Worm (Caenorhabditis elegans) whole organism, young adult: ENCODE measurements around the gene F45E1.1.

Experiments used
- B0019.2 ChIP-seq: fragments of 200-800 bp; sonication (Bioruptor generic); conservative IDR thresholded peaks from 2 replicates; pipeline ENCODE4 v1.3.6; 2022; ENCODE audit warnings: missing genetic modification reagents, missing genetic modification characterization, missing compliant biosample characterization
- B0261.1 ChIP-seq: sonication (generic microtip); optimal IDR thresholded peaks from 2 replicates; lab custom pipeline; 2016; ENCODE audit warnings: mild to moderate bottlenecking, missing genetic modification characterization, moderate library complexity, missing compliant biosample characterization
- D2030.7 ChIP-seq: fragments of 200-800 bp; sonication (Bioruptor generic); IDR thresholded peaks from 2 replicates; pipeline ENCODE4 v1.3.6; 2022; ENCODE audit warnings: missing genetic modification reagents, missing genetic modification characterization, missing compliant biosample characterization
- F10E7.11 ChIP-seq: sonication (generic microtip); optimal IDR thresholded peaks from 2 replicates; lab custom pipeline; 2017; ENCODE audit warnings: mild to moderate bottlenecking, missing genetic modification characterization, moderate library complexity, missing compliant biosample characterization
- F23B12.7 ChIP-seq: sonication (generic microtip); optimal IDR thresholded peaks from 2 replicates; lab custom pipeline; 2017; ENCODE audit warnings: missing genetic modification characterization, mild to moderate bottlenecking, missing compliant biosample characterization, antibody characterized with exemption, moderate library complexity; ENCODE audit not compliant: insufficient read depth
- F57A8.1 ChIP-seq: fragments of 200-800 bp; sonication (Bioruptor generic); optimal IDR thresholded peaks from 2 replicates; lab custom pipeline; 2018; ENCODE audit warnings: mild to moderate bottlenecking, missing genetic modification characterization, moderate library complexity, missing compliant biosample characterization
- F57C9.4 ChIP-seq: sonication (generic microtip); optimal IDR thresholded peaks from 2 replicates; lab custom pipeline; 2017; ENCODE audit warnings: mild to moderate bottlenecking, missing genetic modification characterization, missing compliant biosample characterization
- T26A5.8 ChIP-seq: sonication (generic microtip); optimal IDR thresholded peaks from 2 replicates; lab custom pipeline; 2016; ENCODE audit warnings: missing genetic modification characterization, missing compliant biosample characterization
- aptf-3 ChIP-seq: fragments of 200-800 bp; sonication (Bioruptor generic); IDR thresholded peaks from 2 replicates; pipeline ENCODE4 v1.3.6; 2022; ENCODE audit warnings: missing genetic modification characterization, missing compliant biosample characterization
- atf-7 ChIP-seq: sonication (generic microtip); optimal IDR thresholded peaks from 2 replicates; lab custom pipeline; 2017; ENCODE audit warnings: mild to moderate bottlenecking, missing genetic modification characterization, missing compliant biosample characterization
- athp-1 ChIP-seq: sonication (generic microtip); optimal IDR thresholded peaks from 2 replicates; lab custom pipeline; 2017; ENCODE audit warnings: mild to moderate bottlenecking, missing genetic modification characterization, missing compliant biosample characterization
- attf-6 ChIP-seq: fragments of 200-800 bp; sonication (Bioruptor generic); IDR thresholded peaks from 2 replicates; pipeline ENCODE4 v1.3.6; 2022; ENCODE audit warnings: missing genetic modification reagents, missing genetic modification characterization, missing compliant biosample characterization
- bed-2 ChIP-seq: fragments of 200-800 bp; sonication (Bioruptor generic); IDR thresholded peaks from 2 replicates; pipeline ENCODE4 v1.3.6; 2022; ENCODE audit warnings: missing genetic modification reagents, missing genetic modification characterization, missing compliant biosample characterization
- cebp-1 ChIP-seq, 2 experiments: fragments of 200-800 bp in 1 of 2; sonication (Bioruptor generic) in 1 of 2; sonication (generic microtip) in 1 of 2; IDR thresholded peaks in 1 of 2; optimal IDR thresholded peaks in 1 of 2; 2 replicates each; pipeline versions ENCODE4 v1.3.6 to Lab custom; 2017 to 2022; ENCODE audit warnings: missing compliant biosample characterization in 2 of 2, missing genetic modification characterization in 2 of 2, mild to moderate bottlenecking in 1 of 2, missing genetic modification reagents in 1 of 2, moderate library complexity in 1 of 2
- cebp-2 ChIP-seq: fragments of 200-800 bp; sonication (Bioruptor generic); IDR thresholded peaks from 2 replicates; pipeline ENCODE4 v1.3.6; 2022; ENCODE audit warnings: missing genetic modification characterization, missing compliant biosample characterization
- ceh-27 ChIP-seq: fragments of 200-800 bp; sonication (Bioruptor generic); optimal IDR thresholded peaks from 2 replicates; lab custom pipeline; 2018; ENCODE audit warnings: mild to moderate bottlenecking, missing genetic modification characterization, moderate library complexity, missing compliant biosample characterization
- die-1 ChIP-seq: sonication (generic microtip); optimal IDR thresholded peaks from 2 replicates; lab custom pipeline; 2016; ENCODE audit warnings: missing genotype, mild to moderate bottlenecking, missing genetic modification characterization, missing compliant biosample characterization
- ekl-4 ChIP-seq: fragments of 200-800 bp; sonication (Bioruptor generic); IDR thresholded peaks from 2 replicates; pipeline ENCODE4 v1.3.6; 2022; ENCODE audit warnings: missing genetic modification reagents, missing genetic modification characterization, missing compliant biosample characterization
- him-1 ChIP-seq: sonication (generic microtip); optimal IDR thresholded peaks from 2 replicates; lab custom pipeline; 2016; ENCODE audit warnings: missing genotype, missing genetic modification reagents, missing genetic modification characterization, missing compliant biosample characterization
- hmg-1.2 ChIP-seq: fragments of 200-800 bp; sonication (Bioruptor generic); IDR thresholded peaks from 2 replicates; pipeline ENCODE4 v1.3.6; 2022; ENCODE audit warnings: missing genetic modification reagents, missing genetic modification characterization, missing compliant biosample characterization
- hrde-1 ChIP-seq: sonication (generic microtip); optimal IDR thresholded peaks from 2 replicates; lab custom pipeline; 2016; ENCODE audit warnings: missing genetic modification characterization, mild to moderate bottlenecking, missing compliant biosample characterization, moderate library complexity, missing genotype, missing genetic modification reagents, borderline replicate concordance
- hsf-1 ChIP-seq: fragments of 200-800 bp; sonication (Bioruptor generic); IDR thresholded peaks from 2 replicates; pipeline ENCODE4 v1.3.6; 2022; ENCODE audit warnings: missing genetic modification reagents, missing genetic modification characterization, missing compliant biosample characterization
- let-607 ChIP-seq, 2 experiments: fragments of 200-800 bp in 1 of 2; sonication (Bioruptor generic) in 1 of 2; sonication (generic microtip) in 1 of 2; optimal IDR thresholded peaks; 2 replicates each; lab custom pipeline; 2016 to 2018; ENCODE audit warnings: mild to moderate bottlenecking in 2 of 2, missing compliant biosample characterization in 2 of 2, missing genetic modification characterization in 2 of 2, moderate library complexity in 2 of 2, missing genotype in 1 of 2
- lin-26 ChIP-seq: fragments of 200-800 bp; sonication (Bioruptor generic); IDR thresholded peaks from 2 replicates; pipeline ENCODE4 v1.3.6; 2022; ENCODE audit warnings: missing genetic modification reagents, missing genetic modification characterization, missing compliant biosample characterization
- lin-35 ChIP-seq, 3 experiments: fragments of 150-350 bp in 2 of 3; sonication (generic microtip) in 1 of 3; optimal IDR thresholded peaks; 2 replicates each; lab custom pipeline; 2014 to 2018; ENCODE audit warnings: missing biosample characterization in 3 of 3, missing genetic modification characterization in 3 of 3, missing genetic modification reagents in 3 of 3
- lin-40 ChIP-seq: sonication (generic microtip); optimal IDR thresholded peaks from 2 replicates; lab custom pipeline; 2016; ENCODE audit warnings: missing genetic modification characterization, mild to moderate bottlenecking, missing compliant biosample characterization, missing genotype, missing genetic modification reagents
- lsy-27 ChIP-seq: sonication (generic microtip); optimal IDR thresholded peaks from 2 replicates; lab custom pipeline; 2017; ENCODE audit warnings: missing genetic modification characterization, mild to moderate bottlenecking, missing compliant biosample characterization, antibody characterized with exemption, missing genotype, borderline replicate concordance; ENCODE audit not compliant: insufficient read depth
- madf-3 ChIP-seq: fragments of 200-800 bp; sonication (Bioruptor generic); IDR thresholded peaks from 2 replicates; pipeline ENCODE4 v1.3.6; 2022; ENCODE audit warnings: missing genetic modification reagents, missing genetic modification characterization, missing compliant biosample characterization
- mcd-1 ChIP-seq: fragments of 200-800 bp; sonication (Bioruptor generic); IDR thresholded peaks from 2 replicates; pipeline ENCODE4 v1.3.6; 2022; ENCODE audit warnings: missing genetic modification reagents, missing genetic modification characterization, missing compliant biosample characterization
- nfya-1 ChIP-seq: sonication (generic microtip); optimal IDR thresholded peaks from 2 replicates; lab custom pipeline; 2017; ENCODE audit warnings: antibody characterized with exemption, missing compliant biosample characterization, missing genetic modification characterization, borderline replicate concordance; ENCODE audit not compliant: insufficient read depth
- nhr-179 ChIP-seq: sonication (generic microtip); optimal IDR thresholded peaks from 2 replicates; lab custom pipeline; 2016; ENCODE audit warnings: mild to moderate bottlenecking, missing genetic modification characterization, missing compliant biosample characterization
- pha-4 ChIP-seq: fragments of 150-350 bp; sonication (generic microtip); optimal IDR thresholded peaks from 2 replicates; lab custom pipeline; 2014; ENCODE audit warnings: missing biosample characterization, missing genetic modification reagents, missing genetic modification characterization
- rec-8 ChIP-seq, 2 experiments: sonication (generic microtip); optimal IDR thresholded peaks; 2 replicates each; lab custom pipeline; 2016; ENCODE audit warnings: mild to moderate bottlenecking in 2 of 2, missing genetic modification characterization in 2 of 2, missing genetic modification reagents in 2 of 2, missing genotype in 2 of 2, missing biosample characterization in 1 of 2, missing compliant biosample characterization in 1 of 2, moderate library complexity in 1 of 2
- snpc-3.4 ChIP-seq: sonication (generic microtip); optimal IDR thresholded peaks from 2 replicates; lab custom pipeline; 2017; ENCODE audit warnings: missing genetic modification characterization, mild to moderate bottlenecking, missing compliant biosample characterization, antibody characterized with exemption, moderate library complexity, missing genotype, missing genetic modification reagents
- somi-1 ChIP-seq: fragments of 200-800 bp; sonication (Bioruptor generic); optimal IDR thresholded peaks from 2 replicates; lab custom pipeline; 2018; ENCODE audit warnings: mild to moderate bottlenecking, missing genetic modification characterization, missing compliant biosample characterization
- unc-62 ChIP-seq: fragments of 150-350 bp; optimal IDR thresholded peaks from 2 replicates; lab custom pipeline; 2014; ENCODE audit warnings: missing biosample characterization, missing genetic modification reagents, missing genetic modification characterization
- zim-3 ChIP-seq: sonication (generic microtip); optimal IDR thresholded peaks from 2 replicates; lab custom pipeline; 2017; ENCODE audit warnings: mild to moderate bottlenecking, missing genetic modification characterization, moderate library complexity, missing compliant biosample characterization
- ztf-22 ChIP-seq: fragments of 200-800 bp; sonication (Bioruptor generic); optimal IDR thresholded peaks from 2 replicates; lab custom pipeline; 2018; ENCODE audit warnings: mild to moderate bottlenecking, missing genetic modification characterization, moderate library complexity, missing compliant biosample characterization
- ztf-26 ChIP-seq: sonication (generic microtip); optimal IDR thresholded peaks from 2 replicates; lab custom pipeline; 2017; ENCODE audit warnings: missing genetic modification characterization, missing compliant biosample characterization
- ztf-28 ChIP-seq: fragments of 200-800 bp; sonication (Bioruptor generic); IDR thresholded peaks from 2 replicates; pipeline ENCODE4 v1.3.6; 2022; ENCODE audit warnings: missing genetic modification reagents, missing genetic modification characterization, missing compliant biosample characterization
- ztf-3 ChIP-seq: fragments of 200-800 bp; sonication (Bioruptor generic); optimal IDR thresholded peaks from 2 replicates; lab custom pipeline; 2018; ENCODE audit warnings: mild to moderate bottlenecking, missing genetic modification characterization, missing compliant biosample characterization

F45E1.1 gene

ce11 chrX:7982047-7982446 lies 21.4 kb upstream of the F45E1.1 start, which contains the start of gene his-71:
Gene his-71, minus strand, starts transcription at chrX:7982070.
- TF ChIP-seq lsy-27 (tag; lab: Kevin White, UChicago) (no peak), B0261.1 (no peak), attf-6 (GFP tag; lab: Robert Waterston, UW) (no peak), T26A5.8 (no peak), lin-40 (tag; lab: Kevin White, UChicago) (no peak), F57A8.1 (GFP tag; lab: Kevin White, UChicago) (no peak)

- TF ChIP-seq F10E7.11 (tag; lab: Kevin White, UChicago): no peak
- TF ChIP-seq ztf-28 (GFP tag; lab: Robert Waterston, UW): no peak
- TF ChIP-seq zim-3 (tag; lab: Kevin White, UChicago): no peak
- TF ChIP-seq him-1: no peak
- no peak for TF ChIP-seq hmg-1.2 (GFP tag; lab: Robert Waterston, UW)
- TF ChIP-seq ztf-3 (GFP tag; lab: Kevin White, UChicago): no peak
- no peak for TF ChIP-seq snpc-3.4 (tag; lab: Kevin White, UChicago)
- TF ChIP-seq ekl-4 (GFP tag; lab: Robert Waterston, UW): no peak
- no peak for TF ChIP-seq F57A8.1 (GFP tag; lab: Kevin White, UChicago)
- TF ChIP-seq madf-3 (GFP tag; lab: Robert Waterston, UW): no peak
- no peak for TF ChIP-seq D2030.7
- TF ChIP-seq nhr-179 (tag; lab: Kevin White, UChicago): no peak
- no peak for TF ChIP-seq rec-8 (tag; optimal IDR thresholded peaks at IDR 0.05; lab: Kevin White, UChicago)
- TF ChIP-seq bed-2 (GFP tag; lab: Robert Waterston, UW): no peak
- no peak for TF ChIP-seq aptf-3 (GFP tag; lab: Robert Waterston, UW)
- TF ChIP-seq nfya-1 (tag; lab: Kevin White, UChicago): no peak
- TF ChIP-seq, all 124 proteins: peak for 0
Observed at ce11 chrX:7984742-7985141, 18.7 kb upstream of the F45E1.1 start.

ce11 chrX:7985495-7986029 lies 17.9 kb upstream of the F45E1.1 start, which contains the start of gene F45E1.4:
Gene F45E1.4, plus strand, starts transcription at chrX:7985979.
- 0 out of 2 replicates have a peak, but pooled peaks have one; percentile 19 for TF ChIP-seq hsf-1 (GFP tag; lab: Robert Waterston, UW)
- TF ChIP-seq B0019.2 (GFP tag; lab: Robert Waterston, UW): no peak
- no peak for TF ChIP-seq die-1 (tag; lab: Kevin White, UChicago)

ce11 chrX:7986892-7987291 lies 16.6 kb upstream of the F45E1.1 start:
- TF ChIP-seq let-607 (tag; optimal IDR thresholded peaks at IDR 0.05; lab: Kevin White, UChicago): peak in 1 of 2 experiments; percentile 34
- peak; percentile 62 for TF ChIP-seq ztf-26 (tag; lab: Kevin White, UChicago)
- TF ChIP-seq lin-35 (GFP tag; optimal IDR thresholded peaks at IDR 0.05; lab: Kevin White, UChicago): peak in 1 of 3 experiments; percentile 14
- TF ChIP-seq ztf-3 (GFP tag; lab: Kevin White, UChicago): no peak
- no peak for TF ChIP-seq cebp-1 (GFP tag; IDR thresholded peaks at IDR 0.05; lab: Robert Waterston, UW)
- TF ChIP-seq cebp-1 (tag; optimal IDR thresholded peaks at IDR 0.05; lab: Kevin White, UChicago): peak; percentile 28
- TF ChIP-seq mcd-1 (GFP tag; lab: Robert Waterston, UW): 0 out of 2 replicates have a peak, but pooled peaks have one; percentile 14
- TF ChIP-seq pha-4 (tag; lab: Kevin White, UChicago): peak; percentile 5
- TF ChIP-seq F57C9.4: no peak
- peak; percentile 26 for TF ChIP-seq atf-7 (tag; lab: Kevin White, UChicago)
- TF ChIP-seq ztf-22: peak; percentile 40
- peak; percentile 40; the same call in 1 of the 2 replicates for TF ChIP-seq lin-26 (GFP tag; lab: Robert Waterston, UW)
- no peak for TF ChIP-seq hrde-1 (tag; lab: Kevin White, UChicago)
- TF ChIP-seq lin-40 (tag; lab: Kevin White, UChicago): peak; percentile 56
- TF ChIP-seq cebp-2: no peak
- no peak for TF ChIP-seq nfya-1 (tag; lab: Kevin White, UChicago)
- TF ChIP-seq somi-1 (GFP tag; lab: Kevin White, UChicago): peak; percentile 67
- TF ChIP-seq unc-62 (GFP tag; lab: Kevin White, UChicago): no peak
- no peak for TF ChIP-seq athp-1
- no peak for TF ChIP-seq F23B12.7 (tag; lab: Kevin White, UChicago)
- TF ChIP-seq ceh-27 (GFP tag; lab: Kevin White, UChicago): no peak
